Fruit fly (Drosophila melanogaster) whole organism, embryonic: ENCODE results near the gene CG43055.

Experiments used
- Bgb ChIP-seq: fragments of 200-800 bp; sonication (Bioruptor generic); IDR thresholded peaks from 2 replicates; pipeline ENCODE4 v1.3.6; 2022; ENCODE audit warnings: missing biosample characterization, missing genetic modification characterization; ENCODE audit not compliant: partially characterized antibody
- CG13894 ChIP-seq: fragments of 200-800 bp; sonication (Bioruptor generic); optimal IDR thresholded peaks from 3 replicates; lab custom pipeline; 2018; ENCODE audit warnings: missing biosample characterization, mild to moderate bottlenecking, missing genetic modification characterization, moderate library complexity
- Fer3 ChIP-seq: fragments of 200-800 bp; sonication (Bioruptor generic); optimal IDR thresholded peaks from 2 replicates; lab custom pipeline; 2018; ENCODE audit warnings: missing biosample characterization, mild to moderate bottlenecking, missing genetic modification characterization, moderate library complexity
- Hand ChIP-seq: fragments of 200-800 bp; sonication (Bioruptor generic); optimal IDR thresholded peaks from 2 replicates; lab custom pipeline; 2017; ENCODE audit warnings: mild to moderate bottlenecking, missing biosample characterization, missing genetic modification reagents, missing genetic modification characterization
- Vsx1 ChIP-seq: fragments of 200-800 bp; sonication (Bioruptor generic); optimal IDR thresholded peaks from 2 replicates; lab custom pipeline; 2017; ENCODE audit warnings: missing biosample characterization, mild to moderate bottlenecking, missing genetic modification characterization, missing genetic modification reagents
- emc ChIP-seq: fragments of 200-800 bp; sonication (Bioruptor generic); optimal IDR thresholded peaks from 2 replicates; lab custom pipeline; 2016; ENCODE audit warnings: missing biosample characterization, missing genetic modification characterization
- hth ChIP-seq: fragments of >200 bp; optimal IDR thresholded peaks from 2 replicates; lab custom pipeline; 2017; ENCODE audit warnings: inconsistent platforms
- knrl ChIP-seq: fragments of 200-800 bp; sonication (Bioruptor generic); IDR thresholded peaks from 3 replicates; pipeline ENCODE4 v1.3.6; 2022; ENCODE audit warnings: missing biosample characterization, missing genetic modification characterization; ENCODE audit not compliant: partially characterized antibody
- zen2 ChIP-seq: fragments of 200-800 bp; sonication (Bioruptor generic); IDR thresholded peaks from 3 replicates; pipeline ENCODE4 v1.3.6; 2022; ENCODE audit warnings: missing biosample characterization, missing genetic modification characterization; ENCODE audit not compliant: partially characterized antibody

DNA sequence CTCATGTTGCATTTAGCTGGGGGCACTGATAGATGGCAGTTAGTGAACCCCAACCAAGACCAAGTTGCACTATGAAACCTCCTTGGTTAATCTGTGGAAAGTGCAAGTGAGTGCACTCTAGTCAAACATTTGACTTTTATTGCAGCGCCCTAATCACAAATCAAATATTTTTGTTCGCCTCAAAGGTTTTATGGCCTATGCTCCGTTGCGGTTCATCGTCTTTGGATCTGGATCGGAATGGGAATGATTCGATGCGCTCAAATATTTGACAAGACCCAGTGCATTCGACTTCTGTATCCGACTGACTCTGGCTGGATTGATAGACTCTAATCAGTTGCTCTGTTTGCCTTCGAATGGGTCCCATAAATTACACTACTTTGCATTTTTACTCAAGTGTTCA, 46.0 kb upstream of the CG43055 start:
- TF ChIP-seq emc (GFP tag; lab: Kevin White, UChicago) (no peak), hth (lab: Kevin White, UChicago) (no peak), Vsx1 (no peak), zen2 (no peak), Hand (GFP tag; lab: Kevin White, UChicago) (no peak), Bgb (GFP tag; lab: Robert Waterston, UW) (no peak), knrl (GFP tag; lab: Robert Waterston, UW) (no peak), Fer3 (tag; lab: Kevin White, UChicago) (no peak), CG13894 (tag; lab: Kevin White, UChicago) (no peak)
